Fruit fly (Drosophila melanogaster) whole organism, wandering third instar larva: ENCODE data around the gene CG13601.

Source experiments
- Abd-B ChIP-seq: fragments of >200 bp; optimal IDR thresholded peaks from 2 replicates; lab custom pipeline; 2017; ENCODE audit warnings: missing biosample characterization, missing genetic modification characterization
- CG32264 ChIP-seq: fragments of 200-800 bp; sonication (Bioruptor generic); optimal IDR thresholded peaks from 2 replicates; lab custom pipeline; 2016; ENCODE audit warnings: missing biosample characterization, missing genetic modification characterization
- CG9705 ChIP-seq: fragments of 200-800 bp; sonication (Bioruptor generic); optimal IDR thresholded peaks from 2 replicates; lab custom pipeline; 2018; ENCODE audit warnings: missing biosample characterization, mild to moderate bottlenecking, missing genetic modification characterization
- CrebA ChIP-seq: fragments of 200-800 bp; sonication (Bioruptor generic); optimal IDR thresholded peaks from 2 replicates; lab custom pipeline; 2016; ENCODE audit warnings: missing biosample characterization, mild to moderate bottlenecking, missing genetic modification characterization, borderline replicate concordance
- Dfd ChIP-seq: fragments of >200 bp; optimal IDR thresholded peaks from 2 replicates; lab custom pipeline; 2017; ENCODE audit warnings: missing biosample characterization, missing genetic modification characterization
- Dif ChIP-seq: fragments of 200-275, 200-300 bp; sonication (Bioruptor generic); optimal IDR thresholded peaks from 2 replicates; lab custom pipeline; 2018; ENCODE audit warnings: missing biosample characterization, missing genetic modification characterization; ENCODE audit not compliant: partially characterized antibody
- GATAd ChIP-seq: sonication (Bioruptor generic); optimal IDR thresholded peaks from 2 replicates; lab custom pipeline; 2016; ENCODE audit warnings: missing biosample characterization, missing genetic modification characterization
- HLH106 ChIP-seq: fragments of 200-800 bp; optimal IDR thresholded peaks from 3 replicates; lab custom pipeline; 2019; ENCODE audit warnings: missing biosample characterization, mild to moderate bottlenecking, missing genetic modification characterization, moderate library complexity
- Hnf4 ChIP-seq: fragments of 200-800 bp; sonication (Bioruptor generic); optimal IDR thresholded peaks from 2 replicates; lab custom pipeline; 2016; ENCODE audit warnings: missing biosample characterization, mild to moderate bottlenecking, missing genetic modification characterization
- Hr78 ChIP-seq: fragments of >200 bp; optimal IDR thresholded peaks from 2 replicates; lab custom pipeline; 2017; ENCODE audit warnings: missing biosample characterization, missing genetic modification characterization
- Hr83 ChIP-seq: fragments of 200-300 bp; sonication (Bioruptor generic); optimal IDR thresholded peaks from 2 replicates; lab custom pipeline; 2016; ENCODE audit warnings: missing biosample characterization, mild to moderate bottlenecking, missing genetic modification characterization, moderate library complexity; ENCODE audit not compliant: poor library complexity, severe bottlenecking
- Jra ChIP-seq: sonication (Bioruptor generic); optimal IDR thresholded peaks from 2 replicates; lab custom pipeline; 2016; ENCODE audit warnings: missing biosample characterization, missing genetic modification characterization
- Mio ChIP-seq: sonication (Bioruptor generic); optimal IDR thresholded peaks from 2 replicates; lab custom pipeline; 2016; ENCODE audit warnings: missing biosample characterization, missing genetic modification characterization
- Myc ChIP-seq: fragments of >200 bp; optimal IDR thresholded peaks from 2 replicates; lab custom pipeline; 2017
- OdsH ChIP-seq: fragments of 200-800 bp; sonication (Bioruptor generic); optimal IDR thresholded peaks from 2 replicates; lab custom pipeline; 2016; ENCODE audit warnings: missing biosample characterization, mild to moderate bottlenecking, missing genetic modification characterization
- Rel ChIP-seq, 2 experiments: fragments of 200-800 bp; sonication (Bioruptor generic) in 1 of 2; optimal IDR thresholded peaks; 2 replicates in 1 of 2; 3 replicates in 1 of 2; lab custom pipeline; 2016 to 2019; ENCODE audit warnings: mild to moderate bottlenecking in 2 of 2, missing biosample characterization in 2 of 2, missing genetic modification characterization in 2 of 2, moderate library complexity in 1 of 2
- Sp1 ChIP-seq: fragments of 200-800 bp; sonication (Bioruptor generic); optimal IDR thresholded peaks from 3 replicates; lab custom pipeline; 2019; ENCODE audit warnings: missing biosample characterization, mild to moderate bottlenecking, missing genetic modification characterization, moderate library complexity
- Vsx2 ChIP-seq: fragments of 200-300, 225-300 bp; sonication (Bioruptor generic); optimal IDR thresholded peaks from 2 replicates; lab custom pipeline; 2018; ENCODE audit warnings: missing biosample characterization, missing genetic modification characterization; ENCODE audit not compliant: partially characterized antibody
- br ChIP-seq: fragments of 200-800 bp; sonication (Bioruptor generic); optimal IDR thresholded peaks from 2 replicates; lab custom pipeline; 2016; ENCODE audit warnings: missing biosample characterization, missing genetic modification characterization
- brk ChIP-seq: fragments of 200-800 bp; sonication (Bioruptor generic); optimal IDR thresholded peaks from 2 replicates; lab custom pipeline; 2016; ENCODE audit warnings: missing biosample characterization, mild to moderate bottlenecking, missing genetic modification characterization
- dl ChIP-seq, 2 experiments: fragments of 175-275, 200-275 bp in 1 of 2; fragments of 200-275 bp in 1 of 2; sonication (Bioruptor generic); optimal IDR thresholded peaks; lab custom pipeline; 2018; ENCODE audit warnings: mild to moderate bottlenecking in 2 of 2, missing biosample characterization in 2 of 2, missing genetic modification characterization in 2 of 2, moderate library complexity in 2 of 2; ENCODE audit not compliant: partially characterized antibody in 2 of 2, insufficient read depth in 1 of 2
- dmrt93B ChIP-seq: fragments of 200-800 bp; sonication (Bioruptor generic); optimal IDR thresholded peaks from 2 replicates; lab custom pipeline; 2018; ENCODE audit warnings: missing biosample characterization, mild to moderate bottlenecking, missing genetic modification characterization
- dsf ChIP-seq: sonication (Bioruptor generic); optimal IDR thresholded peaks from 2 replicates; lab custom pipeline; 2016; ENCODE audit warnings: missing biosample characterization, missing genetic modification characterization, borderline replicate concordance
- ey ChIP-seq: fragments of 200-800 bp; sonication (Bioruptor generic); optimal IDR thresholded peaks from 2 replicates; lab custom pipeline; 2016; ENCODE audit warnings: missing biosample characterization, missing genetic modification characterization
- foxo ChIP-seq, 2 experiments: fragments of 200-800 bp; sonication (Bioruptor generic); optimal IDR thresholded peaks; 2 replicates in 1 of 2; 3 replicates in 1 of 2; lab custom pipeline; 2016 to 2017; ENCODE audit warnings: missing biosample characterization in 2 of 2, missing genetic modification characterization in 2 of 2
- fru ChIP-seq: fragments of 200-800 bp; sonication (Bioruptor generic); optimal IDR thresholded peaks from 3 replicates; lab custom pipeline; 2016; ENCODE audit warnings: missing biosample characterization, mild to moderate bottlenecking, missing genetic modification characterization
- h ChIP-seq: fragments of 200-800 bp; sonication (Bioruptor generic); optimal IDR thresholded peaks from 3 replicates; lab custom pipeline; 2016; ENCODE audit warnings: missing biosample characterization, mild to moderate bottlenecking, missing genetic modification characterization
- jim ChIP-seq: fragments of 175-275, 200-325 bp; sonication (Bioruptor generic); optimal IDR thresholded peaks from 2 replicates; lab custom pipeline; 2016; ENCODE audit warnings: missing biosample characterization, mild to moderate bottlenecking, missing genetic modification characterization
- pan ChIP-seq: fragments of >200 bp; optimal IDR thresholded peaks from 2 replicates; lab custom pipeline; 2017
- psq ChIP-seq: fragments of 200-800 bp; sonication (Bioruptor generic); optimal IDR thresholded peaks from 3 replicates; lab custom pipeline; 2017; ENCODE audit warnings: missing biosample characterization, mild to moderate bottlenecking, missing genetic modification characterization, moderate library complexity
- rgr ChIP-seq: fragments of 200-800 bp; sonication (Bioruptor generic); optimal IDR thresholded peaks from 3 replicates; lab custom pipeline; 2016; ENCODE audit warnings: missing biosample characterization, mild to moderate bottlenecking, missing genetic modification characterization
- sv ChIP-seq: fragments of 200-800 bp; sonication (Bioruptor generic); optimal IDR thresholded peaks from 3 replicates; lab custom pipeline; 2016; ENCODE audit warnings: missing biosample characterization, missing genetic modification characterization
- usp ChIP-seq: fragments of >200 bp; optimal IDR thresholded peaks from 2 replicates; lab custom pipeline; 2017; ENCODE audit warnings: missing biosample characterization, missing genetic modification characterization

Gene CG13601

DNA sequence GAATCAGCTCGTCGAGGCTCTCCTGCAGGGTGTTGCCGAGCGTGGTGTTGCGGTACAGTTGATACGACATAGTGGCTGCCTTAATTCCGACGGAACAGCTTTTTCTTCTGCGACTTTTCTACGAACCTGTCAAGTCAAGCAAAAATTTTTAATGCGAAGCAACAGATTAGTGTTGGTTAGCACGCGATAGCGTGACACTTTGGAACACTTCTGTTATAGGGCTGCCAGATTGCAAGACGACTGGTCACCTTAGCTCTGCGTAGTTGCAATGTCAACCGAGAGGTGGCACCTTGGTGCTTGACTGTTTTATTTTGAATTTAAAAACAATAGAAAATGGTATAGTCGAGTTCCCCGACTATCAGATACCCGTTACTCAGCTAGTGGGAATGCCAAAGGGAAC, 36.5 kb downstream of the CG13601 start, which contains the start of gene TfIIA-S:
Gene TfIIA-S, minus strand, starts transcription at position 175 of the 400 bp plus-strand sequence.
- TF ChIP-seq h = peak; percentile 83
- peak; percentile 75 for TF ChIP-seq ey
- TF ChIP-seq Hr83 (GFP tag; lab: Kevin White, UChicago) = peak; percentile 95
- peak; percentile 87 for TF ChIP-seq rgr (GFP tag; lab: Kevin White, UChicago)
- no peak for TF ChIP-seq pan (lab: Kevin White, UChicago)
- TF ChIP-seq foxo (GFP tag; optimal IDR thresholded peaks at IDR 0.05; lab: Kevin White, UChicago) = peak in 1 of 2 experiments; percentile 88
- no peak for TF ChIP-seq dsf (GFP tag; lab: Kevin White, UChicago)
- TF ChIP-seq Jra (GFP tag; lab: Kevin White, UChicago) = peak; percentile 57
- TF ChIP-seq Dif (GFP tag; lab: Kevin White, UChicago) = peak; percentile 62
- TF ChIP-seq dl (GFP tag; optimal IDR thresholded peaks at IDR 0.05; lab: Kevin White, UChicago; ENCODE audit: insufficient read depth in 1 of 2, partially characterized antibody in 2 of 2) = no peak
- peak; percentile 10 for TF ChIP-seq CG32264
- peak; percentile 71 for TF ChIP-seq HLH106 (tag; lab: Kevin White, UChicago)
- peak; percentile 78 for TF ChIP-seq sv (GFP tag; lab: Kevin White, UChicago)
- TF ChIP-seq br (GFP tag; lab: Kevin White, UChicago) = peak; percentile 79
- TF ChIP-seq Vsx2 (GFP tag; lab: Kevin White, UChicago) = no peak
- no peak for TF ChIP-seq Myc (lab: Kevin White, UChicago)
- TF ChIP-seq OdsH (GFP tag; lab: Kevin White, UChicago) = peak; percentile 66
- TF ChIP-seq fru = peak; percentile 72
- no peak for TF ChIP-seq jim (GFP tag; lab: Kevin White, UChicago)
- TF ChIP-seq Mio (GFP tag; lab: Kevin White, UChicago) = peak; percentile 44
- TF ChIP-seq Hnf4 (GFP tag; lab: Kevin White, UChicago) = no peak
- TF ChIP-seq Abd-B (GFP tag; lab: Kevin White, UChicago) = no peak
- no peak for TF ChIP-seq Rel (GFP tag; optimal IDR thresholded peaks at IDR 0.05; lab: Kevin White, UChicago)
- peak; percentile 69 for TF ChIP-seq Rel (tag; optimal IDR thresholded peaks at IDR 0.05; lab: Kevin White, UChicago)
- peak; percentile 45 for TF ChIP-seq GATAd (GFP tag; lab: Kevin White, UChicago)
- no peak for TF ChIP-seq Hr78 (GFP tag; lab: Kevin White, UChicago)
- TF ChIP-seq CrebA (GFP tag; lab: Kevin White, UChicago) = no peak
- TF ChIP-seq Sp1 (GFP tag; lab: Kevin White, UChicago) = peak; percentile 61
- peak; percentile 77 for TF ChIP-seq CG9705 (GFP tag; lab: Kevin White, UChicago)
- TF ChIP-seq psq (GFP tag; lab: Kevin White, UChicago) = peak; percentile 58
- no peak for TF ChIP-seq usp
- TF ChIP-seq dmrt93B = peak; percentile 58

dm6 chr3R:23889922-23890321, 37.5 kb downstream of the CG13601 start, which contains the start of gene Pli:
Gene Pli (minus strand): TSS chr3R:23890052.
- TF ChIP-seq Hnf4 (GFP tag; lab: Kevin White, UChicago) (peak; percentile 8), usp (no peak), br (GFP tag; lab: Kevin White, UChicago) (no peak), Sp1 (GFP tag; lab: Kevin White, UChicago) (peak; percentile 58), dl (GFP tag; optimal IDR thresholded peaks at IDR 0.05; lab: Kevin White, UChicago; ENCODE audit: insufficient read depth in 1 of 2, partially characterized antibody in 2 of 2) (no peak), HLH106 (tag; lab: Kevin White, UChicago) (peak; percentile 35), fru (peak; percentile 58), Abd-B (GFP tag; lab: Kevin White, UChicago) (no peak), rgr (GFP tag; lab: Kevin White, UChicago) (peak; percentile 32), CG9705 (GFP tag; lab: Kevin White, UChicago) (peak; percentile 10), brk (no peak), Dfd (no peak), Hr83 (GFP tag; lab: Kevin White, UChicago) (peak; percentile 43), Jra (GFP tag; lab: Kevin White, UChicago) (peak; percentile 9), h (peak; percentile 42), psq (GFP tag; lab: Kevin White, UChicago) (no peak), Dif (GFP tag; lab: Kevin White, UChicago) (peak; percentile 62), Rel (GFP tag; optimal IDR thresholded peaks at IDR 0.05; lab: Kevin White, UChicago) (no peak), Rel (tag; optimal IDR thresholded peaks at IDR 0.05; lab: Kevin White, UChicago) (peak; percentile 78), jim (GFP tag; lab: Kevin White, UChicago) (no peak)
- TF ChIP-seq, all 38 proteins: peak for 11
